Worm (Caenorhabditis elegans) whole organism, mixed stage, embryonic: ENCODE results near the gene clk-2.

Source experiments
- ces-1 ChIP-seq: fragments of 150-350 bp; optimal IDR thresholded peaks from 2 replicates; lab custom pipeline; 2014; ENCODE audit warnings: missing biosample characterization, missing genetic modification reagents, missing genetic modification characterization
- pha-4 ChIP-seq: fragments of 150-350 bp; optimal IDR thresholded peaks from 2 replicates; lab custom pipeline; 2018; ENCODE audit warnings: missing biosample characterization, missing genetic modification reagents, missing genetic modification characterization

DNA sequence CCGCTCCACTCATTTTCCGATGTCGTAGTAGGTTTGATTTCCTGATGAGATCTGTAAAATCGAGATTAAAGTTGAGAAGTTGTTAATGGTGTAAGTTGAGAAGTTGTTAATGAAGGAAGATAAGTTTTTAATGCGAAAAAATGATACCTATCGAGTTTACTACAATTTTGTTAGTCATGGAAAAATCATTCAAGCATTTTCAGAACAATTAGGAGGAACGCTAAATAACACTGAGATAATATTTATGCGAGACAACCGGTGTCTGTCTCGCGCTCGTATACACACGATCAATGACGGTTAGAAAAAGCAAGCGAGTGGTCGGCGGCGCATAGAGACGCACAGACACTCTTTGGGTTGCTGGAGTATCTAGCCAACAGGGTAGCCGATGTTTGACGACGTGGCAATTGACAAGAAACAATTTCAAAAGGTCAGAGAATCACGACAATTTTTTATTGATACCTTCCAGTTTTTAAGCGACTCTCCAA is 20.5 kb downstream of the clk-2 start, which contains the start of gene cgh-1:
- no peak for TF ChIP-seq ces-1 (GFP tag; lab: Kevin White, UChicago)
- TF ChIP-seq pha-4: no peak
